Worm (Caenorhabditis elegans) whole organism, L3 larva: Measurements from ENCODE around the gene lgc-56.
A peak's percentile ranks its signal among the peaks of the same experiment; 100 is the strongest.

Experiments used
- ama-1 ChIP-seq: fragments of 150-350 bp; optimal IDR thresholded peaks from 2 replicates; lab custom pipeline; 2018
- mdl-1 ChIP-seq: fragments of 150-350 bp; optimal IDR thresholded peaks from 2 replicates; lab custom pipeline; 2014; ENCODE audit warnings: missing biosample characterization, missing genetic modification characterization
- nfya-1 ChIP-seq: sonication (generic microtip); optimal IDR thresholded peaks from 2 replicates; lab custom pipeline; 2017; ENCODE audit warnings: missing genetic modification characterization, mild to moderate bottlenecking, missing compliant biosample characterization, antibody characterized with exemption, moderate library complexity; ENCODE audit not compliant: insufficient read depth
- nhr-23 ChIP-seq: fragments of 150-350 bp; optimal IDR thresholded peaks from 2 replicates; lab custom pipeline; 2014; ENCODE audit warnings: missing biosample characterization, missing genetic modification reagents, missing genetic modification characterization
- nhr-237 ChIP-seq: fragments of 150-350 bp; optimal IDR thresholded peaks from 2 replicates; lab custom pipeline; 2014; ENCODE audit warnings: missing biosample characterization, missing genetic modification characterization

ce11 chrII:5182451-5182850 lies 52.3 kb downstream of the lgc-56 start:
- no peak for TF ChIP-seq nhr-237
- TF ChIP-seq mdl-1 (tag; lab: Kevin White, UChicago): no peak
- peak; percentile 39 for TF ChIP-seq ama-1
- peak; percentile 18 for TF ChIP-seq nhr-23
- peak; percentile 71 for TF ChIP-seq nfya-1
